Worm (Caenorhabditis elegans) whole organism, L3 larva: Measurements from ENCODE around the gene mlcd-1.
A peak's percentile ranks its signal among the peaks of the same experiment; 100 is the strongest.

Source experiments
- R02D3.7 ChIP-seq: fragments of 150-350 bp; optimal IDR thresholded peaks from 2 replicates; lab custom pipeline; 2014; ENCODE audit warnings: missing biosample characterization, missing genetic modification characterization
- ZK546.5 ChIP-seq: sonication (generic microtip); optimal IDR thresholded peaks from 2 replicates; lab custom pipeline; 2017; ENCODE audit warnings: missing biosample characterization, missing genetic modification characterization
- ama-1 ChIP-seq: fragments of 150-350 bp; optimal IDR thresholded peaks from 2 replicates; lab custom pipeline; 2018
- ceh-16 ChIP-seq: sonication (generic microtip); optimal IDR thresholded peaks from 2 replicates; lab custom pipeline; 2017; ENCODE audit warnings: missing biosample characterization, missing genetic modification characterization
- ceh-82 ChIP-seq: fragments of 150-350 bp; optimal IDR thresholded peaks from 2 replicates; lab custom pipeline; 2014; ENCODE audit warnings: missing biosample characterization, missing genetic modification characterization
- ceh-9 ChIP-seq: sonication (generic microtip); optimal IDR thresholded peaks from 2 replicates; lab custom pipeline; 2018; ENCODE audit warnings: missing biosample characterization, missing genetic modification characterization
- egl-27 ChIP-seq: sonication (generic microtip); optimal IDR thresholded peaks from 4 replicates; lab custom pipeline; 2017; ENCODE audit warnings: missing biosample characterization, missing genetic modification reagents, missing genetic modification characterization
- egl-5 ChIP-seq: fragments of 150-350 bp; optimal IDR thresholded peaks from 2 replicates; lab custom pipeline; 2017; ENCODE audit warnings: missing biosample characterization, missing genetic modification reagents, missing genetic modification characterization, inconsistent platforms
- elt-1 ChIP-seq: fragments of 150-350 bp; optimal IDR thresholded peaks from 2 replicates; lab custom pipeline; 2014; ENCODE audit warnings: missing biosample characterization, missing genetic modification characterization
- elt-2 ChIP-seq: sonication (generic microtip); optimal IDR thresholded peaks from 2 replicates; lab custom pipeline; 2016; ENCODE audit warnings: missing genetic modification reagents, mild to moderate bottlenecking, missing genetic modification characterization, missing compliant biosample characterization
- elt-3 ChIP-seq, 3 experiments: fragments of 150-350 bp in 1 of 3; sonication (generic microtip) in 2 of 3; optimal IDR thresholded peaks; 2 replicates in 2 of 3; 4 replicates in 1 of 3; lab custom pipeline; 2014 to 2017; ENCODE audit warnings: missing biosample characterization in 3 of 3, missing genetic modification characterization in 3 of 3
- eor-1 ChIP-seq, 2 experiments: fragments of 150-350 bp; optimal IDR thresholded peaks; 2 replicates each; lab custom pipeline; 2014 to 2018; ENCODE audit warnings: missing biosample characterization in 2 of 2, missing genetic modification characterization in 2 of 2
- fkh-10 ChIP-seq: sonication (generic microtip); optimal IDR thresholded peaks from 2 replicates; lab custom pipeline; 2017; ENCODE audit warnings: missing biosample characterization, missing genetic modification reagents, missing genetic modification characterization
- fos-1 ChIP-seq: fragments of 150-350 bp; optimal IDR thresholded peaks from 2 replicates; lab custom pipeline; 2014; ENCODE audit warnings: missing biosample characterization, missing genetic modification characterization
- hmg-11 ChIP-seq: sonication (generic microtip); optimal IDR thresholded peaks from 2 replicates; lab custom pipeline; 2016; ENCODE audit warnings: missing genetic modification characterization, missing compliant biosample characterization
- jun-1 ChIP-seq: fragments of 150-350 bp; optimal IDR thresholded peaks from 2 replicates; lab custom pipeline; 2014; ENCODE audit warnings: missing biosample characterization, missing genetic modification reagents, missing genetic modification characterization
- lin-15B ChIP-seq: fragments of 150-350 bp; optimal IDR thresholded peaks from 2 replicates; lab custom pipeline; 2014; ENCODE audit warnings: missing biosample characterization, missing genetic modification characterization
- lin-39 ChIP-seq: fragments of 150-350 bp; optimal IDR thresholded peaks from 2 replicates; lab custom pipeline; 2018; ENCODE audit warnings: missing biosample characterization, missing genetic modification reagents, missing genetic modification characterization
- mdl-1 ChIP-seq: fragments of 150-350 bp; optimal IDR thresholded peaks from 2 replicates; lab custom pipeline; 2014; ENCODE audit warnings: missing biosample characterization, missing genetic modification characterization
- mml-1 ChIP-seq: fragments of 150-350 bp; sonication (generic microtip); optimal IDR thresholded peaks from 3 replicates; lab custom pipeline; 2014; ENCODE audit warnings: missing biosample characterization, missing genetic modification characterization
- nfya-1 ChIP-seq: sonication (generic microtip); optimal IDR thresholded peaks from 2 replicates; lab custom pipeline; 2017; ENCODE audit warnings: missing genetic modification characterization, mild to moderate bottlenecking, missing compliant biosample characterization, antibody characterized with exemption, moderate library complexity; ENCODE audit not compliant: insufficient read depth
- nhr-11 ChIP-seq: fragments of 150-350 bp; optimal IDR thresholded peaks from 2 replicates; lab custom pipeline; 2014; ENCODE audit warnings: missing biosample characterization, missing genetic modification characterization
- nhr-12 ChIP-seq: fragments of 150-350 bp; optimal IDR thresholded peaks from 2 replicates; lab custom pipeline; 2014; ENCODE audit warnings: missing biosample characterization, missing genetic modification characterization
- nhr-23 ChIP-seq: fragments of 150-350 bp; optimal IDR thresholded peaks from 2 replicates; lab custom pipeline; 2014; ENCODE audit warnings: missing biosample characterization, missing genetic modification reagents, missing genetic modification characterization
- nhr-43 ChIP-seq: sonication (generic microtip); optimal IDR thresholded peaks from 2 replicates; lab custom pipeline; 2016; ENCODE audit warnings: mild to moderate bottlenecking, missing genetic modification characterization, missing compliant biosample characterization; ENCODE audit not compliant: poor library complexity, severe bottlenecking
- nhr-76 ChIP-seq: fragments of 150-350 bp; sonication (generic microtip); optimal IDR thresholded peaks from 5 replicates; lab custom pipeline; 2014; ENCODE audit warnings: missing biosample characterization, missing genetic modification characterization
- nhr-77 ChIP-seq: fragments of 150-350 bp; optimal IDR thresholded peaks from 2 replicates; lab custom pipeline; 2014; ENCODE audit warnings: missing biosample characterization, missing genetic modification characterization
- pha-4 ChIP-seq: fragments of 150-350 bp; optimal IDR thresholded peaks from 2 replicates; lab custom pipeline; 2014; ENCODE audit warnings: missing biosample characterization, missing genetic modification reagents, missing genetic modification characterization
- pqm-1 ChIP-seq: fragments of 150-350 bp; optimal IDR thresholded peaks from 2 replicates; lab custom pipeline; 2017; ENCODE audit warnings: missing biosample characterization, missing genetic modification characterization, inconsistent platforms
- skn-1 ChIP-seq: fragments of 150-350 bp; optimal IDR thresholded peaks from 2 replicates; lab custom pipeline; 2014; ENCODE audit warnings: missing biosample characterization, missing genetic modification characterization
- snpc-4 ChIP-seq: fragments of 150-350 bp; optimal IDR thresholded peaks from 2 replicates; lab custom pipeline; 2014; ENCODE audit warnings: missing biosample characterization, missing genetic modification characterization
- unc-39 ChIP-seq: sonication (generic microtip); optimal IDR thresholded peaks from 4 replicates; lab custom pipeline; 2017; ENCODE audit warnings: missing biosample characterization, missing genetic modification characterization
- zag-1 ChIP-seq: fragments of 150-350 bp; optimal IDR thresholded peaks from 2 replicates; lab custom pipeline; 2014; ENCODE audit warnings: missing biosample characterization, missing genetic modification characterization
- ztf-11 ChIP-seq: fragments of 150-350 bp; optimal IDR thresholded peaks from 2 replicates; lab custom pipeline; 2014; ENCODE audit warnings: missing biosample characterization, missing genetic modification characterization
- ztf-4 ChIP-seq: fragments of 150-350 bp; optimal IDR thresholded peaks from 2 replicates; lab custom pipeline; 2014; ENCODE audit warnings: missing biosample characterization, missing genetic modification characterization

Gene mlcd-1

ce11 chrIII:4551963-4552362, 16.0 kb downstream of the mlcd-1 start (continued):
- TF ChIP-seq egl-27 (tag; lab: Kevin White, UChicago) (no peak), ceh-82 (tag; lab: Kevin White, UChicago) (no peak), lin-39 (tag; lab: Kevin White, UChicago) (peak; percentile 87), ztf-11 (tag; lab: Kevin White, UChicago) (no peak), skn-1 (no peak), ztf-4 (no peak), R02D3.7 (tag; lab: Kevin White, UChicago) (peak; percentile 52), nhr-23 (tag; lab: Kevin White, UChicago) (peak; percentile 61), zag-1 (tag; lab: Kevin White, UChicago) (no peak), nhr-12 (tag; lab: Kevin White, UChicago) (no peak), lin-15B (tag; lab: Kevin White, UChicago) (peak; percentile 72), egl-5 (tag; lab: Kevin White, UChicago) (peak; percentile 27), unc-39 (tag; lab: Kevin White, UChicago) (no peak), nfya-1 (tag; lab: Kevin White, UChicago) (peak; percentile 81), nhr-76 (tag; lab: Kevin White, UChicago) (no peak), mdl-1 (tag; lab: Kevin White, UChicago) (peak; percentile 16)

DNA sequence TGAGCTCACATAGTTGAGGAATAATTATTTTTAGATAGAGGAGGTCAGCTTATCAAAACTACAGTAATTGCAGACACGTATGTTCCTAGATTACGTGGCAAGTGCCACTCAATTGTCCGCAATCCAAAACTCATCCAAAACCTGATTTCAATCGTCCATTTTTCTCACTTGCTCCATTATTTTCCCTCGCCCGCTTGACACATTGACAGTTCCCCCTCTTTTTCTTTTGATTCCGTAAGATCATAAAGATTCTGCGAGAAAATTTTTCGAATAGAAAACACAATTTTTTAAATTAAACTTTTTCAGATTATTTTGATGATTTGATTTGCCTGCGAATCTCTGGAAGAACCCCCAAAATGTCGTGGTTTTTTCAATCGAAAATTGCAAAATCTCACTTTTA, 19.2 kb downstream of the mlcd-1 start, which contains the start of gene M88.4:
Gene M88.4, plus strand, starts transcription at position 301 of the 400 bp plus-strand sequence.
- TF ChIP-seq ceh-9 (tag; lab: Kevin White, UChicago) (no peak), elt-2 (tag; lab: Kevin White, UChicago) (no peak), fos-1 (no peak), ztf-4 (no peak), egl-27 (tag; lab: Kevin White, UChicago) (no peak), pqm-1 (tag; lab: Kevin White, UChicago) (no peak), nhr-43 (no peak), hmg-11 (tag; lab: Kevin White, UChicago) (no peak), mml-1 (tag; lab: Kevin White, UChicago) (no peak), nhr-77 (tag; lab: Kevin White, UChicago) (no peak), pha-4 (tag; lab: Kevin White, UChicago) (no peak), lin-39 (tag; lab: Kevin White, UChicago) (no peak), lin-15B (tag; lab: Kevin White, UChicago) (no peak), fkh-10 (GFP tag; lab: Kevin White, UChicago) (no peak)

ce11 chrIII:4544959-4545358, 23.0 kb downstream of the mlcd-1 start, which contains the start of gene M88.3:
Gene M88.3 (minus strand): TSS chrIII:4545059.
- no peak for TF ChIP-seq fos-1
- no peak for TF ChIP-seq nhr-23 (tag; lab: Kevin White, UChicago)
- TF ChIP-seq zag-1 (tag; lab: Kevin White, UChicago) = no peak
- TF ChIP-seq ZK546.5 (tag; lab: Kevin White, UChicago) = no peak
- TF ChIP-seq skn-1 = no peak
- TF ChIP-seq jun-1 (tag; lab: Kevin White, UChicago) = no peak
- TF ChIP-seq lin-39 (tag; lab: Kevin White, UChicago) = no peak
- no peak for TF ChIP-seq unc-39 (tag; lab: Kevin White, UChicago)
- no peak for TF ChIP-seq ama-1 (lab: Kevin White, UChicago)
- no peak for TF ChIP-seq eor-1 (tag; optimal IDR thresholded peaks at IDR 0.05; lab: Kevin White, UChicago)
- TF ChIP-seq nhr-11 (tag; lab: Kevin White, UChicago) = no peak
- TF ChIP-seq elt-3 (tag; optimal IDR thresholded peaks at IDR 0.05; lab: Kevin White, UChicago) = no peak
- TF ChIP-seq egl-27 (tag; lab: Kevin White, UChicago) = no peak
- no peak for TF ChIP-seq ceh-16 (tag; lab: Kevin White, UChicago)

- TF ChIP-seq nhr-43 = no peak
- no peak for TF ChIP-seq elt-1 (tag; lab: Kevin White, UChicago)
- TF ChIP-seq pha-4 (tag; lab: Kevin White, UChicago) = peak; percentile 42
- TF ChIP-seq ceh-9 (tag; lab: Kevin White, UChicago) = no peak
- peak; percentile 46 for TF ChIP-seq nfya-1 (tag; lab: Kevin White, UChicago)
- no peak for TF ChIP-seq ceh-16 (tag; lab: Kevin White, UChicago)
- TF ChIP-seq nhr-23 (tag; lab: Kevin White, UChicago) = no peak
- TF ChIP-seq snpc-4 (tag; lab: Kevin White, UChicago) = peak; percentile 1
- TF ChIP-seq nhr-76 (tag; lab: Kevin White, UChicago) = no peak
Measured at ce11 chrIII:4542362-4542931, 25.5 kb downstream of the mlcd-1 start, which contains the start of the genes mrps-34 and cisd-3.1. Gene mrps-34 (minus strand): TSS chrIII:4542452. Gene cisd-3.1 (plus strand): TSS chrIII:4542881.
